Worm (Caenorhabditis elegans): ENCODE results near the gene C38D4.10.

C38D4.10 gene

ce11 chrIII:4756983-4757382 lies 25.3 kb upstream of the C38D4.10 start, which contains the start of gene fbxl-2 (continued):
- TF ChIP-seq ama-1 (optimal IDR thresholded peaks at IDR 0.05): peak; percentile 59
- peak; percentile 87 for TF ChIP-seq lin-1 (GFP tag; IDR thresholded peaks at IDR 0.05)
- 0 out of 2 replicates have a peak, but pooled peaks have one; percentile 56 for TF ChIP-seq ZK337.2 (GFP tag; IDR thresholded peaks at IDR 0.05)
- TF ChIP-seq nhr-10 (tag; optimal IDR thresholded peaks at IDR 0.05): no peak
- peak; percentile 92 for TF ChIP-seq nhr-6 (tag; optimal IDR thresholded peaks at IDR 0.05)
- TF ChIP-seq Y48G9A.11 (GFP tag; IDR thresholded peaks at IDR 0.05): peak; percentile 73
- TF ChIP-seq unc-130 (GFP tag; optimal IDR thresholded peaks at IDR 0.05): peak; percentile 71
- TF ChIP-seq mep-1 (tag; optimal IDR thresholded peaks at IDR 0.05): peak; percentile 95
- TF ChIP-seq mdt-29 (GFP tag; IDR thresholded peaks at IDR 0.05): peak; percentile 77
- TF ChIP-seq cey-2 (tag; optimal IDR thresholded peaks at IDR 0.05; ENCODE audit: borderline replicate concordance, insufficient read depth): no peak
- TF ChIP-seq lir-3 (tag; optimal IDR thresholded peaks at IDR 0.05): no peak
- no peak for TF ChIP-seq F44E2.7 (GFP tag; IDR thresholded peaks at IDR 0.05)
- peak; percentile 87 for TF ChIP-seq spr-1 (tag; optimal IDR thresholded peaks at IDR 0.05)
- no peak for TF ChIP-seq nhr-76 (tag; optimal IDR thresholded peaks at IDR 0.05)
- TF ChIP-seq daf-16 (GFP tag; optimal IDR thresholded peaks at IDR 0.05): peak; percentile 55 to 84
- TF ChIP-seq daf-16 (tag; optimal IDR thresholded peaks at IDR 0.05): peak; percentile 55
- TF ChIP-seq R02D3.7 (tag; optimal IDR thresholded peaks at IDR 0.05): peak; percentile 37
- TF ChIP-seq nhr-237 (tag; optimal IDR thresholded peaks at IDR 0.05): no peak
- TF ChIP-seq hif-1 (tag; optimal IDR thresholded peaks at IDR 0.05): peak; percentile 17 to 84
- TF ChIP-seq nhr-102 (tag; optimal IDR thresholded peaks at IDR 0.05): peak; percentile 96
- TF ChIP-seq zfp-2 (tag; optimal IDR thresholded peaks at IDR 0.05): peak; percentile 71
- TF ChIP-seq hlh-30 (tag; optimal IDR thresholded peaks at IDR 0.05; ENCODE audit: insufficient read depth): peak; percentile 90
- no peak for TF ChIP-seq attf-4 (tag; optimal IDR thresholded peaks at IDR 0.05)
- peak; percentile 37 for TF ChIP-seq Y5F2A.4 (GFP tag; optimal IDR thresholded peaks at IDR 0.05)
- 0 out of 2 replicates have a peak, but pooled peaks have one; percentile 57 for TF ChIP-seq mxl-2 (GFP tag; conservative IDR thresholded peaks at IDR 0.05)
- peak; percentile 87 for TF ChIP-seq dmd-9 (GFP tag; IDR thresholded peaks at IDR 0.05)
- no peak for TF ChIP-seq daf-19 (GFP tag; conservative IDR thresholded peaks at IDR 0.05)
- peak; percentile 93 for TF ChIP-seq nhr-42 (GFP tag; IDR thresholded peaks at IDR 0.05)
- peak; percentile 75; the same call in 1 of the 2 replicates for TF ChIP-seq Y105C5A.15 (GFP tag; IDR thresholded peaks at IDR 0.05)
- peak; percentile 96 for TF ChIP-seq T26A8.4 (GFP tag; IDR thresholded peaks at IDR 0.05)
- 0 out of 2 replicates have a peak, but pooled peaks have one; percentile 24 for TF ChIP-seq dmd-8 (GFP tag; IDR thresholded peaks at IDR 0.05)
- no peak for TF ChIP-seq unc-39 (tag; optimal IDR thresholded peaks at IDR 0.05)
- TF ChIP-seq lin-29 (GFP tag; IDR thresholded peaks at IDR 0.05): peak; percentile 83
- TF ChIP-seq pha-4 (GFP tag; IDR thresholded peaks at IDR 0.05): no peak
- no peak for TF ChIP-seq pha-4 (tag; optimal IDR thresholded peaks at IDR 0.05)
- peak; percentile 93 for TF ChIP-seq aha-1 (tag)
- TF ChIP-seq set-16 (GFP tag; IDR thresholded peaks at IDR 0.05): peak; percentile 47; the same call in 1 of the 2 replicates
- TF ChIP-seq gei-8 (GFP tag; optimal IDR thresholded peaks at IDR 0.05): peak; percentile 41
- TF ChIP-seq madf-5 (GFP tag; IDR thresholded peaks at IDR 0.05): peak in 1 of 2 experiments; percentile 73; a peak in 1 of 4 replicates
- peak; percentile 89 for TF ChIP-seq Y75B8A.6 (GFP tag; IDR thresholded peaks at IDR 0.05)
- peak; percentile 94 for TF ChIP-seq rbr-2 (tag; optimal IDR thresholded peaks at IDR 0.05)
- peak; percentile 90 for TF ChIP-seq nhr-11 (tag; optimal IDR thresholded peaks at IDR 0.05)
- peak in 1 of 2 experiments; percentile 59 for TF ChIP-seq mdl-1 (tag; optimal IDR thresholded peaks at IDR 0.05)
- TF ChIP-seq dpl-1 (GFP tag; optimal IDR thresholded peaks at IDR 0.05): peak; percentile 100
- peak; percentile 82 for TF ChIP-seq madf-9 (GFP tag; conservative IDR thresholded peaks at IDR 0.05)
- TF ChIP-seq sdz-12 (GFP tag; optimal IDR thresholded peaks at IDR 0.05): no peak
- peak; percentile 12; the same call in 1 of the 2 replicates for TF ChIP-seq zip-11 (GFP tag; IDR thresholded peaks at IDR 0.05)
- no peak for TF ChIP-seq ceh-62 (tag; optimal IDR thresholded peaks at IDR 0.05)
- peak in 1 of 2 experiments; percentile 92 for TF ChIP-seq unc-62 (GFP tag; optimal IDR thresholded peaks at IDR 0.05 in 1 of 2)
- TF ChIP-seq unc-62 (tag; optimal IDR thresholded peaks at IDR 0.05): no peak
- peak; percentile 65 for TF ChIP-seq jun-1 (tag; optimal IDR thresholded peaks at IDR 0.05)
- peak; percentile 94 for TF ChIP-seq lin-13 (GFP tag; optimal IDR thresholded peaks at IDR 0.05)
